Worm (Caenorhabditis elegans): Measurements from ENCODE around the gene ostf-4.

- no peak for TF ChIP-seq egl-27 (tag; optimal IDR thresholded peaks at IDR 0.05)
- TF ChIP-seq mdl-1 (tag; optimal IDR thresholded peaks at IDR 0.05) = no peak
- TF ChIP-seq blmp-1 (tag; optimal IDR thresholded peaks at IDR 0.05; ENCODE audit: insufficient read depth) = no peak
- TF ChIP-seq lin-13 (GFP tag; optimal IDR thresholded peaks at IDR 0.05) = no peak
- no peak for TF ChIP-seq sem-4 (tag; optimal IDR thresholded peaks at IDR 0.05)
- TF ChIP-seq fos-1 (tag; optimal IDR thresholded peaks at IDR 0.05) = no peak
Observed at ce11 chrIII:10271807-10272206, 46.6 kb downstream of the ostf-4 start.

Measured in whole organism, L2 larva.